Worm (Caenorhabditis elegans): Measurements from ENCODE around the gene T14G12.12.

ce11 chrX:3807166-3807565 is 48.9 kb upstream of the T14G12.12 start, which contains the start of gene F35A5.1:
- TF ChIP-seq ceh-43 (GFP tag; optimal IDR thresholded peaks at IDR 0.05): no peak
- TF ChIP-seq sptf-1 (tag; optimal IDR thresholded peaks at IDR 0.05): no peak
- no peak for TF ChIP-seq blmp-1 (tag; optimal IDR thresholded peaks at IDR 0.05)
- no peak for TF ChIP-seq sem-2 (GFP tag; optimal IDR thresholded peaks at IDR 0.05)
- no peak for TF ChIP-seq pha-4 (tag; optimal IDR thresholded peaks at IDR 0.05)
- TF ChIP-seq lin-13 (tag; optimal IDR thresholded peaks at IDR 0.05): no peak
- TF ChIP-seq nhr-28 (tag; optimal IDR thresholded peaks at IDR 0.05): no peak
- no peak for TF ChIP-seq hlh-1 (tag; optimal IDR thresholded peaks at IDR 0.05)
- TF ChIP-seq unc-39 (tag; optimal IDR thresholded peaks at IDR 0.05): no peak
